Worm (Caenorhabditis elegans): ENCODE data around the gene hpo-34.

DNA sequence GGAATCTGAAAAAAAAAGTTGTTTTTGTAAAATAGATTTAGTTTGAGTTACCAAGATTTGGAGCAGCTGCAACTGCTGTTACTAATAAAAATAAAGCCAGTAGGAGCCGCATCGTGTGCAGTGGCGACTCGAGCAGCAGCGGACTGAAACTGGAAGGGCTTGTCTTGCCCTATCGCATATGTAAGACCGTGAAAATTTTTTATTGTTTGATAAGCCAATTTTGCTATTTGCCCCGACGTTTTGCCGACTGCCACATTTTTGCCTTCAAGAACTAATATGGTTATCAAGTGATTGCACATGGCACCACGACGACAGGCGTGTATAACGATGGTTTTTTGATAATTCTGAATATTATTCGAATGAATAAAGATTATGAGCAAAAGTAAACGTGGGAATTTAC, 19.1 kb downstream of the hpo-34 start, which contains the start of gene T25C12.3:
- TF ChIP-seq flt-1 (GFP tag; IDR thresholded peaks at IDR 0.05) (no peak), ztf-23 (GFP tag; IDR thresholded peaks at IDR 0.05) (no peak), tab-1 (GFP tag; IDR thresholded peaks at IDR 0.05) (no peak), klf-2 (GFP tag; conservative IDR thresholded peaks at IDR 0.05) (no peak), T22C8.4 (GFP tag; IDR thresholded peaks at IDR 0.05) (no peak), med-1 (GFP tag; optimal IDR thresholded peaks at IDR 0.05; ENCODE audit: insufficient read depth) (no peak), ref-1 (GFP tag; conservative IDR thresholded peaks at IDR 0.05) (no peak)

Measured in whole organism, midembryonic.